Worm (Caenorhabditis elegans) whole organism, L1 larva: Measurements from ENCODE around the gene ZK899.6.

Source experiments
- C34B4.2 ChIP-seq: sonication (generic microtip); optimal IDR thresholded peaks from 2 replicates; lab custom pipeline; 2017; ENCODE audit warnings: mild to moderate bottlenecking, missing genetic modification characterization, missing compliant biosample characterization
- F16B12.6 ChIP-seq: fragments of 150-350 bp; optimal IDR thresholded peaks from 2 replicates; lab custom pipeline; 2014; ENCODE audit warnings: missing biosample characterization, missing genetic modification characterization
- aha-1 ChIP-seq: fragments of 150-350 bp; optimal IDR thresholded peaks from 2 replicates; lab custom pipeline; 2014; ENCODE audit warnings: missing biosample characterization, missing genetic modification characterization
- alr-1 ChIP-seq: fragments of 200-800 bp; sonication (Bioruptor generic); optimal IDR thresholded peaks from 2 replicates; lab custom pipeline; 2018; ENCODE audit warnings: borderline replicate concordance, mild to moderate bottlenecking, missing genetic modification characterization, missing compliant biosample characterization
- ama-1 ChIP-seq: fragments of 150-350 bp; optimal IDR thresholded peaks from 2 replicates; lab custom pipeline; 2014
- ceh-63 ChIP-seq: fragments of 200-800 bp; sonication (Bioruptor generic); optimal IDR thresholded peaks from 2 replicates; lab custom pipeline; 2018; ENCODE audit warnings: mild to moderate bottlenecking, missing genetic modification characterization, missing compliant biosample characterization
- ceh-8 ChIP-seq: fragments of 200-800 bp; sonication (Bioruptor generic); optimal IDR thresholded peaks from 2 replicates; lab custom pipeline; 2018; ENCODE audit warnings: mild to moderate bottlenecking, missing genetic modification characterization, moderate library complexity, missing compliant biosample characterization
- ceh-82 ChIP-seq, 3 experiments: fragments of 150-350 bp in 1 of 3; sonication (generic microtip) in 2 of 3; optimal IDR thresholded peaks; 2 replicates each; lab custom pipeline; 2014 to 2017; ENCODE audit warnings: missing biosample characterization in 3 of 3, missing genetic modification characterization in 3 of 3
- ceh-88 ChIP-seq: fragments of 200-800 bp; sonication (Bioruptor generic); IDR thresholded peaks from 2 replicates; pipeline ENCODE4 v1.3.6; 2022; ENCODE audit warnings: missing genetic modification characterization, missing compliant biosample characterization
- ceh-90 ChIP-seq: sonication (generic microtip); optimal IDR thresholded peaks from 2 replicates; lab custom pipeline; 2016; ENCODE audit warnings: missing genetic modification characterization, missing compliant biosample characterization
- ces-1 ChIP-seq: fragments of 150-350 bp; optimal IDR thresholded peaks from 2 replicates; lab custom pipeline; 2014; ENCODE audit warnings: missing biosample characterization, missing genetic modification reagents, missing genetic modification characterization
- dpl-1 ChIP-seq, 3 experiments: fragments of 150-350 bp in 2 of 3; sonication (generic microtip) in 1 of 3; optimal IDR thresholded peaks; 2 replicates each; lab custom pipeline; 2014 to 2017; ENCODE audit warnings: missing biosample characterization in 3 of 3, missing genetic modification characterization in 3 of 3, missing genetic modification reagents in 3 of 3
- efl-3 ChIP-seq: fragments of 200-800 bp; sonication (Bioruptor generic); optimal IDR thresholded peaks from 2 replicates; lab custom pipeline; 2018; ENCODE audit warnings: mild to moderate bottlenecking, missing genetic modification characterization, missing compliant biosample characterization
- egl-13 ChIP-seq: sonication (generic microtip); optimal IDR thresholded peaks from 2 replicates; lab custom pipeline; 2016; ENCODE audit warnings: missing genotype, missing genetic modification reagents, missing genetic modification characterization, missing compliant biosample characterization
- ets-5 ChIP-seq: fragments of 200-800 bp; sonication (Bioruptor generic); IDR thresholded peaks from 2 replicates; pipeline ENCODE4 v1.3.6; 2022; ENCODE audit warnings: missing genetic modification characterization, missing compliant biosample characterization
- fkh-10 ChIP-seq: sonication (generic microtip); optimal IDR thresholded peaks from 2 replicates; lab custom pipeline; 2017; ENCODE audit warnings: missing biosample characterization, missing genetic modification reagents, missing genetic modification characterization
- fkh-4 ChIP-seq: sonication (generic microtip); optimal IDR thresholded peaks from 2 replicates; lab custom pipeline; 2016; ENCODE audit warnings: missing compliant biosample characterization, missing genetic modification characterization, borderline replicate concordance
- fkh-8 ChIP-seq: sonication (generic microtip); optimal IDR thresholded peaks from 2 replicates; lab custom pipeline; 2016; ENCODE audit warnings: mild to moderate bottlenecking, missing genetic modification characterization, missing compliant biosample characterization
- fos-1 ChIP-seq: fragments of 150-350 bp; optimal IDR thresholded peaks from 2 replicates; lab custom pipeline; 2014; ENCODE audit warnings: missing biosample characterization, missing genetic modification characterization
- isw-1 ChIP-seq: fragments of 200-800 bp; sonication (Bioruptor generic); IDR thresholded peaks from 2 replicates; pipeline ENCODE4 v1.3.6; 2022; ENCODE audit warnings: missing genetic modification characterization, missing compliant biosample characterization
- jun-1 ChIP-seq: fragments of 150-350 bp; optimal IDR thresholded peaks from 2 replicates; lab custom pipeline; 2014; ENCODE audit warnings: missing biosample characterization, missing genetic modification reagents, missing genetic modification characterization
- lin-14 ChIP-seq: fragments of 200-800 bp; sonication (Bioruptor generic); optimal IDR thresholded peaks from 2 replicates; lab custom pipeline; 2018; ENCODE audit warnings: mild to moderate bottlenecking, missing genetic modification characterization, moderate library complexity, missing compliant biosample characterization
- lir-3 ChIP-seq: sonication (generic microtip); optimal IDR thresholded peaks from 2 replicates; lab custom pipeline; 2016; ENCODE audit warnings: mild to moderate bottlenecking, missing genetic modification characterization, moderate library complexity, missing compliant biosample characterization; ENCODE audit not compliant: poor library complexity
- lsy-2 ChIP-seq, 2 experiments: fragments of 150-350 bp; optimal IDR thresholded peaks; 2 replicates each; lab custom pipeline; 2014; ENCODE audit warnings: missing biosample characterization in 2 of 2, missing genetic modification characterization in 2 of 2
- mdl-1 ChIP-seq, 2 experiments: fragments of 150-350 bp; optimal IDR thresholded peaks; 2 replicates each; lab custom pipeline; 2014 to 2017; ENCODE audit warnings: missing biosample characterization in 2 of 2, missing genetic modification characterization in 2 of 2, inconsistent platforms in 1 of 2
- nhr-11 ChIP-seq: fragments of 150-350 bp; optimal IDR thresholded peaks from 2 replicates; lab custom pipeline; 2014; ENCODE audit warnings: missing biosample characterization, missing genetic modification characterization
- nhr-12 ChIP-seq: sonication (generic microtip); optimal IDR thresholded peaks from 2 replicates; lab custom pipeline; 2017; ENCODE audit warnings: missing biosample characterization, missing genetic modification characterization
- nhr-20 ChIP-seq: sonication (generic microtip); optimal IDR thresholded peaks from 2 replicates; lab custom pipeline; 2016; ENCODE audit warnings: mild to moderate bottlenecking, missing genetic modification characterization, missing compliant biosample characterization
- nhr-237 ChIP-seq: fragments of 150-350 bp; optimal IDR thresholded peaks from 2 replicates; lab custom pipeline; 2014; ENCODE audit warnings: missing biosample characterization, missing genetic modification characterization
- nhr-28 ChIP-seq: fragments of 150-350 bp; optimal IDR thresholded peaks from 2 replicates; lab custom pipeline; 2014; ENCODE audit warnings: missing biosample characterization, missing genetic modification characterization
- nhr-76 ChIP-seq: sonication (generic microtip); optimal IDR thresholded peaks from 2 replicates; lab custom pipeline; 2017; ENCODE audit warnings: missing biosample characterization, missing genetic modification characterization
- nhr-77 ChIP-seq: fragments of 150-350 bp; optimal IDR thresholded peaks from 2 replicates; lab custom pipeline; 2014; ENCODE audit warnings: missing biosample characterization, missing genetic modification characterization
- nhr-84 ChIP-seq: sonication (generic microtip); optimal IDR thresholded peaks from 2 replicates; lab custom pipeline; 2017; ENCODE audit warnings: missing biosample characterization, missing genetic modification characterization
- nhr-85 ChIP-seq: sonication (generic microtip); peaks from one replicate; lab custom pipeline; 2016; ENCODE audit warnings: missing genetic modification characterization, inconsistent platforms, missing compliant biosample characterization
- snu-23 ChIP-seq: sonication (generic microtip); optimal IDR thresholded peaks from 2 replicates; lab custom pipeline; 2016; ENCODE audit warnings: missing genetic modification characterization, missing compliant biosample characterization
- sup-37 ChIP-seq: fragments of 200-800 bp; sonication (Bioruptor generic); optimal IDR thresholded peaks from 2 replicates; lab custom pipeline; 2018; ENCODE audit warnings: mild to moderate bottlenecking, missing genetic modification characterization, missing compliant biosample characterization
- swsn-7 ChIP-seq: sonication (generic microtip); optimal IDR thresholded peaks from 2 replicates; lab custom pipeline; 2016; ENCODE audit warnings: missing genetic modification characterization, missing compliant biosample characterization
- tlp-1 ChIP-seq: fragments of 150-350 bp; optimal IDR thresholded peaks from 2 replicates; lab custom pipeline; 2014; ENCODE audit warnings: missing biosample characterization, missing genetic modification characterization
- unc-62 ChIP-seq: fragments of 150-350 bp; optimal IDR thresholded peaks from 2 replicates; lab custom pipeline; 2014; ENCODE audit warnings: missing biosample characterization, missing genetic modification reagents, missing genetic modification characterization
- unc-98 ChIP-seq: fragments of 200-800 bp; sonication (Bioruptor generic); IDR thresholded peaks from 2 replicates; pipeline ENCODE4 v1.3.6; 2022; ENCODE audit warnings: missing genetic modification characterization, missing compliant biosample characterization
- zag-1 ChIP-seq: fragments of 150-350 bp; optimal IDR thresholded peaks from 2 replicates; lab custom pipeline; 2014; ENCODE audit warnings: missing biosample characterization, missing genetic modification characterization
- zip-4 ChIP-seq: fragments of 200-800 bp; sonication (Bioruptor generic); optimal IDR thresholded peaks from 2 replicates; lab custom pipeline; 2018; ENCODE audit warnings: mild to moderate bottlenecking, missing genetic modification characterization, moderate library complexity, missing compliant biosample characterization
- ztf-11 ChIP-seq, 2 experiments: sonication (generic microtip); optimal IDR thresholded peaks; 2 replicates each; lab custom pipeline; 2016 to 2017; ENCODE audit warnings: missing genetic modification characterization in 2 of 2, missing biosample characterization in 1 of 2, missing compliant biosample characterization in 1 of 2

Gene ZK899.6

DNA sequence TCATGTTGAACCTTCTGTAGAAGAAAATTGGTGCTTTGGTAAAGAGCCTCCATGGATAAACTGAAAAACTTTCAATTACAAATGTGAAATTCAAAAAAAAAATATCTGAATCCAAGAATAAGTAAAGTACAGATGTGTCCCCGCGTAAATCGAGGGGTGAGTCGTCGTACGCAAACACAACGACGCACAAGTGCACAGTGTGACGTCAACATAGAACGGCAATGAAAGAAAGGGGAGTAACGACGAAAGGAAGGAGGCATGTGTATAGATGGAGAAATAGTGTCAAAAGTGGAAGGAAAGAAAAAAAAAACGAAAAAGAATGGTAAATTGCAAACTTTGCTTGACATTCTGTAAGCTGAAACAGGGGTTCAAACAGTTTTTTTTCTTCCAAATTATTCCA lies 21.6 kb upstream of the ZK899.6 start, which contains the start of gene memb-1 (continued):
- TF ChIP-seq aha-1 = no peak
- TF ChIP-seq tlp-1 = no peak
- peak in 1 of 2 experiments; percentile 14 for TF ChIP-seq ztf-11 (tag; optimal IDR thresholded peaks at IDR 0.05; lab: Kevin White, UChicago)
- no peak for TF ChIP-seq nhr-84 (tag; lab: Kevin White, UChicago)
- TF ChIP-seq lin-14 (GFP tag; lab: Kevin White, UChicago) = peak; percentile 84
- no peak for TF ChIP-seq nhr-11 (tag; lab: Kevin White, UChicago)
- peak; percentile 45 for TF ChIP-seq jun-1 (tag; lab: Kevin White, UChicago)
- TF ChIP-seq unc-98 = no peak
- TF ChIP-seq ets-5 (GFP tag; lab: Robert Waterston, UW) = no peak
- TF ChIP-seq ama-1 (lab: Kevin White, UChicago) = no peak
- peak; percentile 70 for TF ChIP-seq nhr-20 (tag; lab: Kevin White, UChicago)
- peak; percentile 35 for TF ChIP-seq fkh-8 (tag; lab: Kevin White, UChicago)
- TF ChIP-seq nhr-237 (tag; lab: Kevin White, UChicago) = no peak
- peak in 1 of 2 experiments; percentile 70 for TF ChIP-seq mdl-1 (tag; optimal IDR thresholded peaks at IDR 0.05; lab: Kevin White, UChicago)
- peak; percentile 65 for TF ChIP-seq nhr-85
- no peak for TF ChIP-seq ces-1 (GFP tag; lab: Kevin White, UChicago)
- TF ChIP-seq swsn-7 (tag; lab: Kevin White, UChicago) = peak; percentile 65
- TF ChIP-seq nhr-77 = peak; percentile 8
- no peak for TF ChIP-seq nhr-12 (tag; lab: Kevin White, UChicago)
- TF ChIP-seq sup-37 (GFP tag; lab: Kevin White, UChicago) = no peak
- no peak for TF ChIP-seq nhr-76 (tag; lab: Kevin White, UChicago)
- no peak for TF ChIP-seq C34B4.2 (tag; lab: Kevin White, UChicago)
- no peak for TF ChIP-seq ceh-90
- TF ChIP-seq lir-3 (tag; lab: Kevin White, UChicago) = no peak
- no peak for TF ChIP-seq unc-62 (GFP tag; lab: Kevin White, UChicago)
- TF ChIP-seq ceh-82 (tag; optimal IDR thresholded peaks at IDR 0.05; lab: Kevin White, UChicago) = peak; percentile 43 to 60 (median 55)
- no peak for TF ChIP-seq efl-3 (GFP tag; lab: Kevin White, UChicago)
- no peak for TF ChIP-seq zip-4 (GFP tag; lab: Kevin White, UChicago)
- TF ChIP-seq ceh-8 = no peak
- no peak for TF ChIP-seq egl-13 (tag; lab: Kevin White, UChicago)
- peak; percentile 96 for TF ChIP-seq F16B12.6 (tag; lab: Kevin White, UChicago)
- TF ChIP-seq fkh-4 (tag; lab: Kevin White, UChicago) = no peak
- TF ChIP-seq nhr-28 (tag; lab: Kevin White, UChicago) = no peak
- TF ChIP-seq snu-23 = peak; percentile 77
- TF ChIP-seq dpl-1 (GFP tag; optimal IDR thresholded peaks at IDR 0.05; lab: Kevin White, UChicago) = peak in 2 of 3 experiments; percentile 43 to 50
- TF ChIP-seq ceh-88 (GFP tag; lab: Robert Waterston, UW) = no peak
- peak; percentile 8; the same call in 1 of the 2 replicates for TF ChIP-seq isw-1 (GFP tag; lab: Robert Waterston, UW)
- peak; percentile 45 for TF ChIP-seq fos-1
- TF ChIP-seq zag-1 (tag; lab: Kevin White, UChicago) = no peak
- peak; percentile 56 to 63 for TF ChIP-seq lsy-2 (tag; optimal IDR thresholded peaks at IDR 0.05; lab: Kevin White, UChicago)
- no peak for TF ChIP-seq alr-1 (tag; lab: Kevin White, UChicago)

- TF ChIP-seq lin-14 (GFP tag; lab: Kevin White, UChicago) (peak; percentile 56), ceh-63 (GFP tag; lab: Kevin White, UChicago) (no peak), fkh-10 (GFP tag; lab: Kevin White, UChicago) (peak; percentile 73)
Measured at ce11 chrX:9443871-9444270, 19.3 kb upstream of the ZK899.6 start.
